Worm (Caenorhabditis elegans): ENCODE data around the gene W08G11.3.

W08G11.3 gene

DNA sequence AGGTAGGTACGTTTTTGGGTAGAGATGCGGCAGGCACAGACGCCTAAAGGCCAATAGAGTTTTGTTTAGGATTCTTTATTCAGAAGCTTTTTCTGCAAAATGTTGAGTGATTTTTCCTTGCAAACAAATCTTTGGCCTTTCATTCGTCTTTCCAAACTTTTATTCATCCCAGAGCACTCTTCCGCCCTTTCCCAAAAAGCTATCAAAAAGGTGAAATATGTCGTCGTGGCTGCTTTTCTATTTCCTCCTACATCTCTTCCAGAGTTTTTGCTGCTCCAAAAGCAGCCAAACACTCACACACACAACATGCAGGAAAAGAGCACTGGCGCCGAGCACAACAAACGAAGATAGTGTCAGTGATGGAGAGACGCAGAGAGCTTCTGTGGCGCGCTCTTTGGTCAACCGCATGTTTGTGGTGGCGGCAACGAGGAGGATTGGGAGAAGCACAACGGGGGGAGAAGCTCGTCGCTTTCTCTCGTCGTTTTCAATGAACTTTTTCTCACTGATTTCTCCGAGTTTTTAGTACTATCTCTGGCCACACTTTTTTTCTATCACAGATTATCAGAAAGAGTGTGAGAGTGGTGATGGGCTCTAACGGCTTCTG is 16.6 kb upstream of the W08G11.3 start (continued):
- TF ChIP-seq Y105C5A.15 (GFP tag; IDR thresholded peaks at IDR 0.05) = no peak
- TF ChIP-seq fos-1 (tag; optimal IDR thresholded peaks at IDR 0.05) = no peak
- TF ChIP-seq lin-39 (tag; optimal IDR thresholded peaks at IDR 0.05) = no peak
- TF ChIP-seq aha-1 (tag) = peak; percentile 95
- TF ChIP-seq R02D3.7 (tag; optimal IDR thresholded peaks at IDR 0.05) = no peak
- TF ChIP-seq Y75B8A.6 (GFP tag; IDR thresholded peaks at IDR 0.05) = no peak
- no peak for TF ChIP-seq zfp-3 (GFP tag; conservative IDR thresholded peaks at IDR 0.05)
- TF ChIP-seq ceh-44 (GFP tag; IDR thresholded peaks at IDR 0.05) = no peak
- no peak for TF ChIP-seq zip-11 (GFP tag; IDR thresholded peaks at IDR 0.05)
- TF ChIP-seq unc-130 (GFP tag; optimal IDR thresholded peaks at IDR 0.05) = no peak
- TF ChIP-seq unc-62 (GFP tag; optimal IDR thresholded peaks at IDR 0.05 in 1 of 2) = peak in 1 of 2 experiments; percentile 99
- no peak for TF ChIP-seq unc-62 (tag; optimal IDR thresholded peaks at IDR 0.05)
- TF ChIP-seq zfp-2 (tag; optimal IDR thresholded peaks at IDR 0.05) = no peak
- no peak for TF ChIP-seq F37D6.2 (tag; optimal IDR thresholded peaks at IDR 0.05)
- no peak for TF ChIP-seq duxl-1 (tag; optimal IDR thresholded peaks at IDR 0.05; ENCODE audit: poor library complexity)
- TF ChIP-seq dmd-9 (GFP tag; IDR thresholded peaks at IDR 0.05) = no peak
- peak; percentile 64 for TF ChIP-seq nhr-11 (tag; optimal IDR thresholded peaks at IDR 0.05)
- no peak for TF ChIP-seq egl-27 (tag; optimal IDR thresholded peaks at IDR 0.05)
- TF ChIP-seq ces-1 (GFP tag; optimal IDR thresholded peaks at IDR 0.05) = no peak
- TF ChIP-seq F26F4.8 (GFP tag; conservative IDR thresholded peaks at IDR 0.05) = no peak
- TF ChIP-seq zip-2 (tag; optimal IDR thresholded peaks at IDR 0.05) = no peak
- TF ChIP-seq set-16 (GFP tag; IDR thresholded peaks at IDR 0.05) = peak; percentile 50
- TF ChIP-seq nhr-25 (tag; optimal IDR thresholded peaks at IDR 0.05; ENCODE audit: borderline replicate concordance, insufficient read depth) = no peak
- no peak for TF ChIP-seq lin-1 (GFP tag; IDR thresholded peaks at IDR 0.05)
- TF ChIP-seq sdz-12 (GFP tag; optimal IDR thresholded peaks at IDR 0.05) = no peak
- no peak for TF ChIP-seq F49E8.2 (tag; optimal IDR thresholded peaks at IDR 0.05; ENCODE audit: borderline replicate concordance)
- no peak for TF ChIP-seq arid-1 (GFP tag; conservative IDR thresholded peaks at IDR 0.05)
- TF ChIP-seq unc-39 (tag; optimal IDR thresholded peaks at IDR 0.05) = no peak
- no peak for TF ChIP-seq daf-12 (tag; optimal IDR thresholded peaks at IDR 0.05)
- no peak for TF ChIP-seq dpl-1 (GFP tag; optimal IDR thresholded peaks at IDR 0.05)
- TF ChIP-seq daf-19 (GFP tag; conservative IDR thresholded peaks at IDR 0.05) = no peak
- peak in 1 of 2 experiments; percentile 39 for TF ChIP-seq hif-1 (tag; optimal IDR thresholded peaks at IDR 0.05)
- peak; percentile 32 for TF ChIP-seq mes-2 (tag; optimal IDR thresholded peaks at IDR 0.05; ENCODE audit: poor library complexity, severe bottlenecking)
- no peak for TF ChIP-seq nhr-237 (tag; optimal IDR thresholded peaks at IDR 0.05)
- no peak for TF ChIP-seq nhr-6 (tag; optimal IDR thresholded peaks at IDR 0.05)
- no peak for TF ChIP-seq lin-29 (GFP tag; IDR thresholded peaks at IDR 0.05)
- TF ChIP-seq tra-1 (GFP tag; IDR thresholded peaks at IDR 0.05) = no peak
- TF ChIP-seq nhr-48 (tag; optimal IDR thresholded peaks at IDR 0.05) = peak; percentile 19

DNA sequence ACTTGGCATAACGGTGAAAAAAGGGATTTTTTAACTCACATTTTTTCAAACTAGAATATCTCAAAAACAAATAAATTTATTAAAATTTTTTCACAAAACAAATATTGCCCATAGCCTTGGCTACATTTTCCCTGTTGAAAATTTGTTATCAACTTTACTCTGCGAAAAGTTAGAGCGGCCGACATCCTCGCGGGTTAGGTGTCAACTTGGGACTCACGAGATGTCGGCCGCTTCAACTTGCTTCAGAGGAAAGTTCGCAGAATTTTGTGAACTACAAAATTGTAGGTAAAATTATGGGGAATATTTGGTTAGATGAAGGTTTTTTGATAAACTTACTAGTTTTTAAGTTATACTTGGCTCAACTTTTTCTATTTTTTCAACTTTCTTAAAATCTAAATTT is 15.7 kb upstream of the W08G11.3 start:
- TF ChIP-seq snpc-4 (tag; optimal IDR thresholded peaks at IDR 0.05) = peak; percentile 23
- TF ChIP-seq fos-1 (tag; optimal IDR thresholded peaks at IDR 0.05) = no peak

DNA sequence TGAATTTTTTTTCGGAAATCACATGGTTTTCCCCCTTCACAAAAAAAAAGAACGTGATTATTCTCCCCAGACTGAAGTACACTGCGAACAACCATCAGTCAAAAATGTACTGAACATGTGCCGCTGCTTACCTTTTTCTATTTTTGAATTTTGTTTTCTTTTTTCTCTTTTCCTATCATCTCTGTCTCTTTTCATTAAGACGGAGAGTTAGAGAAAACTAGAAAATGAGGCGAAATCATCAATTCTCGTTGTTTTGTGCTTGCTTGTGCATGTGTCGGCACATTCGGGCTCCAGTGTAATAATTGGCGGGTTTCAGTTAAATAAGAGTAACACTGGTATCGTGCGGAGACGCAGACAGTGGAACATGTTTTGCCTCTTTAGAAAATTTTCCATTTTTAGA is 15.2 kb upstream of the W08G11.3 start:
- TF ChIP-seq nhr-77 (tag; optimal IDR thresholded peaks at IDR 0.05) (peak; percentile 50), hmg-1.1 (GFP tag; IDR thresholded peaks at IDR 0.05) (0 out of 2 replicates have a peak, but pooled peaks have one; percentile 11), sdz-12 (GFP tag; optimal IDR thresholded peaks at IDR 0.05) (no peak), ceh-62 (tag; optimal IDR thresholded peaks at IDR 0.05) (no peak), ztf-7 (tag; optimal IDR thresholded peaks at IDR 0.05) (no peak), nhr-28 (tag; optimal IDR thresholded peaks at IDR 0.05) (peak; percentile 91), mes-2 (tag; optimal IDR thresholded peaks at IDR 0.05; ENCODE audit: poor library complexity, severe bottlenecking) (peak; percentile 16), dmd-6 (GFP tag; IDR thresholded peaks at IDR 0.05) (peak; percentile 85), nhr-11 (tag; optimal IDR thresholded peaks at IDR 0.05) (peak; percentile 75), ceh-44 (GFP tag; IDR thresholded peaks at IDR 0.05) (no peak), mdt-29 (GFP tag; IDR thresholded peaks at IDR 0.05) (no peak), nhr-111 (GFP tag; optimal IDR thresholded peaks at IDR 0.05) (no peak), daf-8 (GFP tag; IDR thresholded peaks at IDR 0.05) (no peak), arid-1 (GFP tag; conservative IDR thresholded peaks at IDR 0.05) (no peak), Y75B8A.6 (GFP tag; IDR thresholded peaks at IDR 0.05) (no peak), vab-7 (GFP tag; IDR thresholded peaks at IDR 0.05) (no peak), ZK337.2 (GFP tag; IDR thresholded peaks at IDR 0.05) (no peak)

Data from whole organism, L4 larva.